Worm (Caenorhabditis elegans) whole organism, L3 larva: ENCODE measurements around the gene F23H12.10.

Experiments
- ZK546.5 ChIP-seq: sonication (generic microtip); optimal IDR thresholded peaks from 2 replicates; lab custom pipeline; 2017; ENCODE audit warnings: missing biosample characterization, missing genetic modification characterization
- aly-2 ChIP-seq: fragments of 150-350 bp; optimal IDR thresholded peaks from 2 replicates; lab custom pipeline; 2014; ENCODE audit warnings: missing biosample characterization, missing genetic modification characterization
- elt-3 ChIP-seq, 3 experiments: fragments of 150-350 bp in 1 of 3; sonication (generic microtip) in 2 of 3; optimal IDR thresholded peaks; 2 replicates in 2 of 3; 4 replicates in 1 of 3; lab custom pipeline; 2014 to 2017; ENCODE audit warnings: missing biosample characterization in 3 of 3, missing genetic modification characterization in 3 of 3
- fkh-10 ChIP-seq: sonication (generic microtip); optimal IDR thresholded peaks from 2 replicates; lab custom pipeline; 2017; ENCODE audit warnings: missing biosample characterization, missing genetic modification reagents, missing genetic modification characterization
- lsy-12 ChIP-seq: sonication (generic microtip); optimal IDR thresholded peaks from 2 replicates; lab custom pipeline; 2016; ENCODE audit warnings: mild to moderate bottlenecking, missing genetic modification characterization, missing compliant biosample characterization
- nfya-1 ChIP-seq: sonication (generic microtip); optimal IDR thresholded peaks from 2 replicates; lab custom pipeline; 2017; ENCODE audit warnings: missing genetic modification characterization, mild to moderate bottlenecking, missing compliant biosample characterization, antibody characterized with exemption, moderate library complexity; ENCODE audit not compliant: insufficient read depth
- nhr-237 ChIP-seq: fragments of 150-350 bp; optimal IDR thresholded peaks from 2 replicates; lab custom pipeline; 2014; ENCODE audit warnings: missing biosample characterization, missing genetic modification characterization
- nhr-77 ChIP-seq: fragments of 150-350 bp; optimal IDR thresholded peaks from 2 replicates; lab custom pipeline; 2014; ENCODE audit warnings: missing biosample characterization, missing genetic modification characterization
- snpc-4 ChIP-seq: fragments of 150-350 bp; optimal IDR thresholded peaks from 2 replicates; lab custom pipeline; 2014; ENCODE audit warnings: missing biosample characterization, missing genetic modification characterization
- unc-62 ChIP-seq: fragments of 150-350 bp; sonication (generic microtip); optimal IDR thresholded peaks from 4 replicates; lab custom pipeline; 2014; ENCODE audit warnings: missing biosample characterization, missing genetic modification reagents, missing genetic modification characterization
- ztf-4 ChIP-seq: fragments of 150-350 bp; optimal IDR thresholded peaks from 2 replicates; lab custom pipeline; 2014; ENCODE audit warnings: missing biosample characterization, missing genetic modification characterization

- TF ChIP-seq nfya-1 = no peak
- TF ChIP-seq nhr-77 (tag; lab: Kevin White, UChicago) = no peak
- TF ChIP-seq aly-2 (tag; lab: Kevin White, UChicago) = no peak
- TF ChIP-seq nhr-237 (tag; lab: Kevin White, UChicago) = no peak
- TF ChIP-seq ZK546.5 (tag; lab: Kevin White, UChicago) = no peak
- no peak for TF ChIP-seq unc-62 (GFP tag; lab: Kevin White, UChicago)
- no peak for TF ChIP-seq fkh-10 (GFP tag; lab: Kevin White, UChicago)
- TF ChIP-seq snpc-4 (tag; lab: Kevin White, UChicago) = no peak
- no peak for TF ChIP-seq elt-3 (tag; optimal IDR thresholded peaks at IDR 0.05; lab: Kevin White, UChicago)
- no peak for TF ChIP-seq ztf-4 (tag; lab: Kevin White, UChicago)
- no peak for TF ChIP-seq lsy-12
These were observed 22.2 kb downstream of the F23H12.10 start for ce11 chrV:12351842-12352241.
